Fruit fly (Drosophila melanogaster): ENCODE data around the gene CG34150.
A peak's percentile ranks its signal among the peaks of the same experiment; 100 is the strongest.

CG34150 gene

dm6 chr3R:24816993-24817854, 3.2 kb downstream of the CG34150 start, which contains the start of the genes CG5808 and Saf-B (continued):
- TF ChIP-seq HLH3B (GFP tag; IDR thresholded peaks at IDR 0.05) (peak; percentile 31; the same call in 1 of the 2 replicates), tup (GFP tag; optimal IDR thresholded peaks at IDR 0.05) (no peak), Rfx (GFP tag; IDR thresholded peaks at IDR 0.05) (peak; percentile 53; the same call in 1 of the 2 replicates), CG9609 (GFP tag; optimal IDR thresholded peaks at IDR 0.05) (no peak), D (optimal IDR thresholded peaks at IDR 0.05) (no peak), D (GFP tag; optimal IDR thresholded peaks at IDR 0.05) (peak; percentile 27), CG30403 (GFP tag; optimal IDR thresholded peaks at IDR 0.05) (peak; percentile 57), Atf3 (GFP tag; optimal IDR thresholded peaks at IDR 0.05) (no peak), ttk (GFP tag; IDR thresholded peaks at IDR 0.05) (no peak), Sry-δ (GFP tag; optimal IDR thresholded peaks at IDR 0.05) (peak; percentile 86), CG7928 (GFP tag; optimal IDR thresholded peaks at IDR 0.05) (peak; percentile 18), CG7987 (GFP tag; optimal IDR thresholded peaks at IDR 0.05) (no peak), H15 (GFP tag; IDR thresholded peaks at IDR 0.05) (no peak), bsh (GFP tag; optimal IDR thresholded peaks at IDR 0.05) (no peak), bcd (GFP tag; optimal IDR thresholded peaks at IDR 0.05) (peak; percentile 23), CG5180 (GFP tag; optimal IDR thresholded peaks at IDR 0.05) (no peak), Myb (GFP tag; optimal IDR thresholded peaks at IDR 0.05) (no peak), CG12942 (GFP tag; optimal IDR thresholded peaks at IDR 0.05) (no peak), slou (GFP tag; optimal IDR thresholded peaks at IDR 0.05) (no peak), ken (GFP tag; IDR thresholded peaks at IDR 0.05) (no peak), CG2202 (tag; optimal IDR thresholded peaks at IDR 0.05) (no peak), stc (GFP tag; IDR thresholded peaks at IDR 0.05) (no peak), onecut (GFP tag; IDR thresholded peaks at IDR 0.05) (no peak), Lpt (GFP tag; optimal IDR thresholded peaks at IDR 0.05) (no peak), GATAe (GFP tag; conservative IDR thresholded peaks at IDR 0.05) (no peak), corto (GFP tag; optimal IDR thresholded peaks at IDR 0.05) (no peak), Fer2 (tag; optimal IDR thresholded peaks at IDR 0.05) (no peak), CG17912 (GFP tag; optimal IDR thresholded peaks at IDR 0.05) (no peak), H2.0 (GFP tag; IDR thresholded peaks at IDR 0.05) (no peak), CG3407 (GFP tag; optimal IDR thresholded peaks at IDR 0.05) (no peak), CG16815 (GFP tag; optimal IDR thresholded peaks at IDR 0.05) (no peak), Dip2 (GFP tag; IDR thresholded peaks at IDR 0.05) (no peak), br (optimal IDR thresholded peaks at IDR 0.05) (no peak), luna (GFP tag; optimal IDR thresholded peaks at IDR 0.05) (no peak), hbn (GFP tag; IDR thresholded peaks at IDR 0.05; ENCODE audit: partially characterized antibody) (peak; percentile 67), CG31388 (GFP tag; optimal IDR thresholded peaks at IDR 0.05) (peak; percentile 29), Hr39 (optimal IDR thresholded peaks at IDR 0.05) (no peak), bigmax (GFP tag; optimal IDR thresholded peaks at IDR 0.05) (no peak), CG17361 (GFP tag; IDR thresholded peaks at IDR 0.05) (no peak; the same call in 2 of the 3 replicates), Tbp (GFP tag; optimal IDR thresholded peaks at IDR 0.05) (no peak), Dp (GFP tag; optimal IDR thresholded peaks at IDR 0.05) (peak; percentile 18), row (GFP tag; IDR thresholded peaks at IDR 0.05) (peak; percentile 83), E2f1 (GFP tag; IDR thresholded peaks at IDR 0.05) (peak; percentile 59), Rx (GFP tag; IDR thresholded peaks at IDR 0.05) (no peak), Kr (GFP tag; optimal IDR thresholded peaks at IDR 0.05) (no peak), Hr51 (GFP tag; optimal IDR thresholded peaks at IDR 0.05) (no peak), BEAF-32 (GFP tag; optimal IDR thresholded peaks at IDR 0.05) (peak; percentile 87), CG1024 (GFP tag; IDR thresholded peaks at IDR 0.05) (no peak), gcm (GFP tag; optimal IDR thresholded peaks at IDR 0.05) (no peak), ftz-f1 (GFP tag; optimal IDR thresholded peaks at IDR 0.05) (peak; percentile 38), CG12155 (GFP tag; optimal IDR thresholded peaks at IDR 0.05) (peak; percentile 44)

Measured in whole organism, embryonic.